Worm (Caenorhabditis elegans): ENCODE measurements around the gene C50B6.7.

- TF ChIP-seq him-1 (tag; optimal IDR thresholded peaks at IDR 0.05) = no peak
- TF ChIP-seq ztf-6 (GFP tag; IDR thresholded peaks at IDR 0.05) = no peak
- TF ChIP-seq nhr-90 (tag; optimal IDR thresholded peaks at IDR 0.05) = no peak
- TF ChIP-seq tbx-9 (tag; optimal IDR thresholded peaks at IDR 0.05; ENCODE audit: borderline replicate concordance) = no peak
- no peak for TF ChIP-seq T26A5.8 (tag; optimal IDR thresholded peaks at IDR 0.05)
These were observed 25.5 kb upstream of the C50B6.7 start for ce11 chrV:13350302-13350701.

All from whole organism, young adult.